Fruit fly (Drosophila melanogaster) whole organism, adult: ENCODE data around the gene CG43394.

Source experiments
- CG11617 ChIP-seq: fragments of 200-800 bp; sonication (Bioruptor generic); optimal IDR thresholded peaks from 2 replicates; lab custom pipeline; 2017; ENCODE audit warnings: mild to moderate bottlenecking, missing biosample characterization, missing genetic modification reagents, missing genetic modification characterization
- CG12768 ChIP-seq: fragments of 200-800 bp; sonication (Bioruptor generic); optimal IDR thresholded peaks from 2 replicates; lab custom pipeline; 2017; ENCODE audit warnings: missing biosample characterization, missing genetic modification characterization, mild to moderate bottlenecking, moderate library complexity, missing genetic modification reagents
- CG14711 ChIP-seq: fragments of 200-800 bp; sonication (Bioruptor generic); optimal IDR thresholded peaks from 2 replicates; lab custom pipeline; 2018; ENCODE audit warnings: missing biosample characterization, mild to moderate bottlenecking, missing genetic modification characterization, moderate library complexity
- CG1620 ChIP-seq: fragments of 200-800 bp; sonication (Bioruptor generic); optimal IDR thresholded peaks from 2 replicates; lab custom pipeline; 2016; ENCODE audit warnings: missing biosample characterization, missing genetic modification characterization
- CG5204 ChIP-seq: fragments of 200-800 bp; sonication (Bioruptor generic); optimal IDR thresholded peaks from 2 replicates; lab custom pipeline; 2016; ENCODE audit warnings: missing biosample characterization, missing genetic modification characterization
- CG7045 ChIP-seq: fragments of 200-800 bp; sonication (Bioruptor generic); optimal IDR thresholded peaks from 2 replicates; lab custom pipeline; 2017; ENCODE audit warnings: missing biosample characterization, mild to moderate bottlenecking, missing genetic modification characterization
- CG7101 ChIP-seq: fragments of 200-800 bp; sonication (Bioruptor generic); optimal IDR thresholded peaks from 2 replicates; lab custom pipeline; 2018; ENCODE audit warnings: missing biosample characterization, mild to moderate bottlenecking, missing genetic modification characterization, moderate library complexity
- cic ChIP-seq: fragments of 200-800 bp; sonication (Bioruptor generic); optimal IDR thresholded peaks from 2 replicates; lab custom pipeline; 2017; ENCODE audit warnings: missing biosample characterization, mild to moderate bottlenecking, missing genetic modification characterization, moderate library complexity
- cnc ChIP-seq, 2 experiments: fragments of >200 bp; optimal IDR thresholded peaks; 2 replicates each; lab custom pipeline; 2017
- kay ChIP-seq: fragments of 200-800 bp; sonication (Bioruptor generic); peaks from one replicate; lab custom pipeline; 2016; ENCODE audit warnings: missing biosample characterization, missing genetic modification characterization, borderline replicate concordance
- ovo ChIP-seq: fragments of 200-800 bp; sonication (Bioruptor generic); optimal IDR thresholded peaks from 2 replicates; lab custom pipeline; 2016; ENCODE audit warnings: missing biosample characterization, missing genetic modification characterization
- pad ChIP-seq: fragments of 200-800 bp; sonication (Bioruptor generic); optimal IDR thresholded peaks from 3 replicates; lab custom pipeline; 2017; ENCODE audit warnings: missing biosample characterization, missing genetic modification characterization, mild to moderate bottlenecking, moderate library complexity, missing genetic modification reagents
- tj ChIP-seq: fragments of 200-800 bp; sonication (Bioruptor generic); optimal IDR thresholded peaks from 3 replicates; lab custom pipeline; 2017; ENCODE audit warnings: missing biosample characterization, mild to moderate bottlenecking, missing genetic modification characterization, moderate library complexity
- toe ChIP-seq: fragments of 200-800 bp; sonication (Bioruptor generic); optimal IDR thresholded peaks from 2 replicates; lab custom pipeline; 2016; ENCODE audit warnings: missing biosample characterization, missing genetic modification characterization

dm6 chr2L:8205871-8206270, 60.3 kb downstream of the CG43394 start, which contains the start of gene CG8419:
- no peak for TF ChIP-seq CG12768 (GFP tag; lab: Kevin White, UChicago)
- TF ChIP-seq CG7045 (GFP tag; lab: Kevin White, UChicago): no peak
- TF ChIP-seq CG14711: no peak
- no peak for TF ChIP-seq CG11617 (GFP tag; lab: Kevin White, UChicago)
- no peak for TF ChIP-seq ovo
- no peak for TF ChIP-seq CG7101 (tag; lab: Kevin White, UChicago)
- no peak for TF ChIP-seq pad
- no peak for TF ChIP-seq kay
- TF ChIP-seq cnc (optimal IDR thresholded peaks at IDR 0.05; lab: Kevin White, UChicago): no peak
- TF ChIP-seq tj (GFP tag; lab: Kevin White, UChicago): no peak
- no peak for TF ChIP-seq toe (GFP tag; lab: Kevin White, UChicago)
- no peak for TF ChIP-seq CG1620 (GFP tag; lab: Kevin White, UChicago)
- no peak for TF ChIP-seq CG5204
- no peak for TF ChIP-seq cic
